Worm (Caenorhabditis elegans) whole organism, mixed stage, embryonic: ENCODE results near the gene nhr-26.

ENCODE experiments used
- bed-3 ChIP-seq: fragments of 200-800 bp; sonication (Bioruptor generic); optimal IDR thresholded peaks from 3 replicates; lab custom pipeline; 2018; ENCODE audit warnings: mild to moderate bottlenecking, missing genetic modification characterization, moderate library complexity, missing compliant biosample characterization
- ceh-43 ChIP-seq: fragments of 200-800 bp; sonication (Bioruptor generic); optimal IDR thresholded peaks from 2 replicates; lab custom pipeline; 2018; ENCODE audit warnings: mild to moderate bottlenecking, missing genetic modification characterization, moderate library complexity, missing compliant biosample characterization
- snpc-4 ChIP-seq: fragments of 150-350 bp; optimal IDR thresholded peaks from 2 replicates; lab custom pipeline; 2014; ENCODE audit warnings: missing biosample characterization, missing genetic modification characterization
- unc-39 ChIP-seq: fragments of 150-350 bp; optimal IDR thresholded peaks from 2 replicates; lab custom pipeline; 2014; ENCODE audit warnings: missing biosample characterization, missing genetic modification characterization

- no peak for TF ChIP-seq unc-39 (tag; lab: Kevin White, UChicago)
- TF ChIP-seq ceh-43 (GFP tag; lab: Kevin White, UChicago): no peak
- no peak for TF ChIP-seq snpc-4 (tag; lab: Kevin White, UChicago)
- TF ChIP-seq bed-3: no peak
Measured at ce11 chrX:12667804-12668511, 32.3 kb downstream of the nhr-26 start, which contains the start of gene nhr-17.
